Worm (Caenorhabditis elegans): ENCODE measurements around the gene F56B3.11.

DNA sequence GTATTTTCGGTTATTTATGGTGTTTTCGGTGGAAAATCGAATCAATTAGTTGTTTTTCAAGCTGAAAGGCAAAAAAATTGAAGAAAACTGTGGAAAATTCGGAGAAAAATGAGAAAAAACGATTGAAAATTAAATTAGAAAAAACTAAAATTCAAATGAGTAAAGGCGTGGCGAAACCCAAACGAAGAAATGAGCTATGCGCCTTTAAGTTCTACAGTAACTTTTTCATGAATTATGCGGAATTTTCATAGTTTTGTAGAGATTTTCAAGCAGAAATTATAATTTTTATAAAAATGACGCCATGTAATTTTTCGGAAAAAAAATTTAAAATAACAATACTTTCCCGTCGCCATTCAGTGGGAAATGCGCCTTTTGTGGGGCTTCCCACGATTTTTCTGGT lies 33.3 kb upstream of the F56B3.11 start:
- TF ChIP-seq egl-27 (tag; optimal IDR thresholded peaks at IDR 0.05) (no peak), ZK337.2 (GFP tag; IDR thresholded peaks at IDR 0.05) (no peak), ama-1 (optimal IDR thresholded peaks at IDR 0.05) (no peak), gei-8 (GFP tag; optimal IDR thresholded peaks at IDR 0.05) (no peak)
